Worm (Caenorhabditis elegans) whole organism, late embryonic: ENCODE data around the gene F41G4.8.

ENCODE experiments used
- C08G9.2 ChIP-seq: sonication (generic microtip); optimal IDR thresholded peaks from 2 replicates; lab custom pipeline; 2016; ENCODE audit warnings: mild to moderate bottlenecking, missing genetic modification characterization, moderate library complexity, missing compliant biosample characterization
- F13H6.1 ChIP-seq: sonication (generic microtip); optimal IDR thresholded peaks from 2 replicates; lab custom pipeline; 2016; ENCODE audit warnings: missing genetic modification characterization, missing compliant biosample characterization
- K02D7.2 ChIP-seq: sonication (generic microtip); optimal IDR thresholded peaks from 2 replicates; lab custom pipeline; 2017; ENCODE audit warnings: mild to moderate bottlenecking, missing genetic modification characterization, missing compliant biosample characterization
- T23F11.4 ChIP-seq: fragments of 200-800 bp; sonication (Bioruptor generic); optimal IDR thresholded peaks from 2 replicates; lab custom pipeline; 2018; ENCODE audit warnings: mild to moderate bottlenecking, missing genetic modification characterization, missing compliant biosample characterization
- Y22D7AL.16 ChIP-seq: sonication (generic microtip); optimal IDR thresholded peaks from 2 replicates; lab custom pipeline; 2016; ENCODE audit warnings: missing genetic modification characterization, missing compliant biosample characterization
- ceh-18 ChIP-seq: sonication (generic microtip); optimal IDR thresholded peaks from 2 replicates; lab custom pipeline; 2016; ENCODE audit warnings: missing genetic modification characterization, missing compliant biosample characterization
- ceh-2 ChIP-seq: sonication (generic microtip); optimal IDR thresholded peaks from 2 replicates; lab custom pipeline; 2016; ENCODE audit warnings: missing genotype, missing genetic modification characterization, missing compliant biosample characterization
- ceh-22 ChIP-seq: sonication (generic microtip); optimal IDR thresholded peaks from 2 replicates; lab custom pipeline; 2017; ENCODE audit warnings: missing biosample characterization, missing genetic modification characterization
- ceh-24 ChIP-seq: sonication (generic microtip); optimal IDR thresholded peaks from 2 replicates; lab custom pipeline; 2016; ENCODE audit warnings: mild to moderate bottlenecking, missing genetic modification characterization, missing compliant biosample characterization
- ceh-30 ChIP-seq: fragments of 150-350 bp; optimal IDR thresholded peaks from 2 replicates; lab custom pipeline; 2014; ENCODE audit warnings: missing biosample characterization, missing genetic modification characterization
- ceh-31 ChIP-seq: sonication (generic microtip); optimal IDR thresholded peaks from 2 replicates; lab custom pipeline; 2016; ENCODE audit warnings: missing genetic modification characterization, missing compliant biosample characterization
- dmd-4 ChIP-seq: sonication (generic microtip); optimal IDR thresholded peaks from 2 replicates; lab custom pipeline; 2016; ENCODE audit warnings: borderline replicate concordance, missing genetic modification characterization, missing compliant biosample characterization
- ets-4 ChIP-seq: sonication (generic microtip); optimal IDR thresholded peaks from 2 replicates; lab custom pipeline; 2016; ENCODE audit warnings: missing genetic modification characterization, missing compliant biosample characterization
- eyg-1 ChIP-seq: sonication (generic microtip); optimal IDR thresholded peaks from 2 replicates; lab custom pipeline; 2016; ENCODE audit warnings: missing genotype, missing genetic modification characterization, missing compliant biosample characterization
- fkh-10 ChIP-seq: fragments of 150-350 bp; optimal IDR thresholded peaks from 2 replicates; lab custom pipeline; 2014; ENCODE audit warnings: missing biosample characterization, missing genetic modification reagents, missing genetic modification characterization
- fkh-6 ChIP-seq: sonication (generic microtip); optimal IDR thresholded peaks from 2 replicates; lab custom pipeline; 2016; ENCODE audit warnings: missing genetic modification characterization, missing compliant biosample characterization
- gmeb-2 ChIP-seq: sonication (generic microtip); optimal IDR thresholded peaks from 2 replicates; lab custom pipeline; 2016; ENCODE audit warnings: missing genetic modification characterization, inconsistent platforms, missing compliant biosample characterization
- hlh-13 ChIP-seq: fragments of 200-800 bp; sonication (Bioruptor generic); optimal IDR thresholded peaks from 2 replicates; lab custom pipeline; 2018; ENCODE audit warnings: mild to moderate bottlenecking, missing genetic modification characterization, missing compliant biosample characterization
- hlh-15 ChIP-seq: sonication (generic microtip); optimal IDR thresholded peaks from 2 replicates; lab custom pipeline; 2016; ENCODE audit warnings: missing genetic modification characterization, missing compliant biosample characterization
- hlh-30 ChIP-seq: sonication (generic microtip); optimal IDR thresholded peaks from 2 replicates; lab custom pipeline; 2017; ENCODE audit warnings: antibody characterized with exemption, missing genetic modification characterization, missing compliant biosample characterization; ENCODE audit not compliant: insufficient read depth
- hlh-6 ChIP-seq: sonication (generic microtip); optimal IDR thresholded peaks from 2 replicates; lab custom pipeline; 2016; ENCODE audit warnings: missing genotype, missing genetic modification characterization, missing compliant biosample characterization
- lim-6 ChIP-seq: sonication (generic microtip); optimal IDR thresholded peaks from 2 replicates; lab custom pipeline; 2016; ENCODE audit warnings: missing genetic modification characterization, missing compliant biosample characterization
- lin-11 ChIP-seq: fragments of 200-800 bp; sonication (Bioruptor generic); optimal IDR thresholded peaks from 2 replicates; lab custom pipeline; 2018; ENCODE audit warnings: mild to moderate bottlenecking, missing genetic modification characterization, missing compliant biosample characterization
- madf-2 ChIP-seq: sonication (generic microtip); optimal IDR thresholded peaks from 2 replicates; lab custom pipeline; 2017; ENCODE audit warnings: missing genetic modification characterization, missing compliant biosample characterization
- nfya-1 ChIP-seq: sonication (generic microtip); optimal IDR thresholded peaks from 2 replicates; lab custom pipeline; 2017; ENCODE audit warnings: missing genetic modification characterization, mild to moderate bottlenecking, missing compliant biosample characterization, antibody characterized with exemption, moderate library complexity
- nhr-11 ChIP-seq: fragments of 150-350 bp; optimal IDR thresholded peaks from 2 replicates; lab custom pipeline; 2014; ENCODE audit warnings: missing biosample characterization, missing genetic modification characterization
- nhr-232 ChIP-seq: sonication (generic microtip); optimal IDR thresholded peaks from 2 replicates; lab custom pipeline; 2016; ENCODE audit warnings: missing genetic modification characterization, missing compliant biosample characterization
- pag-3 ChIP-seq: sonication (generic microtip); optimal IDR thresholded peaks from 2 replicates; lab custom pipeline; 2016; ENCODE audit warnings: missing compliant biosample characterization, missing genetic modification characterization, borderline replicate concordance
- pha-4 ChIP-seq: fragments of 150-350 bp; optimal IDR thresholded peaks from 2 replicates; lab custom pipeline; 2018; ENCODE audit warnings: missing biosample characterization, missing genetic modification reagents, missing genetic modification characterization
- pqm-1 ChIP-seq: sonication (generic microtip); optimal IDR thresholded peaks from 2 replicates; lab custom pipeline; 2016; ENCODE audit warnings: missing genetic modification characterization, missing compliant biosample characterization
- ref-2 ChIP-seq: sonication (generic microtip); optimal IDR thresholded peaks from 2 replicates; lab custom pipeline; 2016; ENCODE audit warnings: missing genetic modification characterization, missing compliant biosample characterization
- rnt-1 ChIP-seq: sonication (generic microtip); optimal IDR thresholded peaks from 2 replicates; lab custom pipeline; 2016; ENCODE audit warnings: missing genetic modification characterization, missing compliant biosample characterization
- sdc-2 ChIP-seq: sonication (generic microtip); optimal IDR thresholded peaks from 2 replicates; lab custom pipeline; 2016; ENCODE audit warnings: missing genotype, missing genetic modification characterization, missing compliant biosample characterization
- syd-9 ChIP-seq: sonication (generic microtip); optimal IDR thresholded peaks from 2 replicates; lab custom pipeline; 2016; ENCODE audit warnings: mild to moderate bottlenecking, missing genetic modification characterization, moderate library complexity, missing compliant biosample characterization
- tbx-2 ChIP-seq: sonication (generic microtip); optimal IDR thresholded peaks from 2 replicates; lab custom pipeline; 2016; ENCODE audit warnings: missing genetic modification characterization, missing compliant biosample characterization
- tbx-7 ChIP-seq: sonication (generic microtip); optimal IDR thresholded peaks from 2 replicates; lab custom pipeline; 2016; ENCODE audit warnings: missing genotype, missing genetic modification characterization, missing compliant biosample characterization
- ttx-3 ChIP-seq: sonication (generic microtip); optimal IDR thresholded peaks from 2 replicates; lab custom pipeline; 2016; ENCODE audit warnings: missing genetic modification reagents, missing genetic modification characterization, missing compliant biosample characterization
- unc-3 ChIP-seq, 2 experiments: fragments of 200-800 bp in 1 of 2; sonication (Bioruptor generic) in 1 of 2; sonication (generic microtip) in 1 of 2; conservative IDR thresholded peaks in 1 of 2; optimal IDR thresholded peaks in 1 of 2; 2 replicates each; pipeline versions ENCODE4 v1.3.6 to Lab custom; 2016 to 2022; ENCODE audit warnings: missing compliant biosample characterization in 2 of 2, missing genetic modification characterization in 2 of 2, missing genetic modification reagents in 1 of 2
- unc-55 ChIP-seq: sonication (generic microtip); optimal IDR thresholded peaks from 2 replicates; lab custom pipeline; 2017; ENCODE audit warnings: missing biosample characterization, missing genetic modification reagents, missing genetic modification characterization
- unc-86 ChIP-seq: sonication (generic microtip); optimal IDR thresholded peaks from 2 replicates; lab custom pipeline; 2016; ENCODE audit warnings: missing genetic modification characterization, missing compliant biosample characterization
- ztf-16 ChIP-seq: sonication (generic microtip); optimal IDR thresholded peaks from 2 replicates; lab custom pipeline; 2017; ENCODE audit warnings: missing genetic modification characterization, missing compliant biosample characterization

The F41G4.8 gene

DNA sequence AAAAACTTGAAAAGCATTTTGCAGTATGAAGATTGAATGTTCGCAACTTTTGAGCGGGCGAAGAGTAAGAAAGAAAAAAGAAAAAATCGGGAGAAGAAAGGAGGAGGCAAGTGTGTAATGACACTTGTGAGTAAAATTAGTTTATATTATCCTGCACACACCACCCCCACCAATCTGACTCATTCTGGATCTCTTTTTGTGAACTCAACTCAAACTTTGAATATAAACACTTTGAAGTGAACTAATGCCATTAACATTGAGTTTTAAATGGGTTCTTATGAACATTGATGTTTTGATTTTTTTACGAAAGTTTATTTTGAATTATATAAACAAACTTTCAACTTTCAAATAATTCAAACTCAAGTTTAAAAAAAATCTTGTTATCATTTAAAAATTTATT lies at the start of gene F41G4.8:
Gene F41G4.8 (minus strand): TSS at position 101 of the 400 bp plus-strand sequence.
- TF ChIP-seq unc-86 (tag; lab: Kevin White, UChicago) (no peak), syd-9 (tag; lab: Kevin White, UChicago) (no peak), hlh-13 (GFP tag; lab: Kevin White, UChicago) (no peak), ztf-16 (no peak), C08G9.2 (no peak), K02D7.2 (tag; lab: Kevin White, UChicago) (no peak), ceh-18 (no peak), fkh-10 (no peak), ets-4 (tag; lab: Kevin White, UChicago) (no peak), ceh-24 (tag; lab: Kevin White, UChicago) (no peak), sdc-2 (no peak), nhr-11 (no peak), gmeb-2 (tag; lab: Kevin White, UChicago) (no peak)
- TF ChIP-seq, all 69 proteins: peak for 0

DNA sequence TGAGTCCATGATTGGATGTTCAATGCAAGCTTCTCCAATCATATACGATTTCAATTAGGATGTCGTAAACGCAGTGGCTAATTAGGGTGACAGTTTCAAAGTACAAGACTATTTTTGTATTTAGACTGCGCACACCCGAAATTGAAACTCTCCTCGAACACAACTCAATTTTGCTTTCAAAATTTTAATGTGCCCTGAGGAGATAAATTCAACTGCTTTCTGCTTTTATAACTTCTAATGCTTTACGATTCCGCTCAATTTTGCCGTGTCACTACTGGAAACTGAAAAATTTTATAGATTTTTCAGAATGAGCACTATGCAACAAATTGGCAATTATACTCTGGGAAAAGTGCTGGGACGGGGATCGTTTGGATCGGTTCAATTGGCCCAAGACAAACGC lies 49.8 kb upstream of the F41G4.8 start, which contains the start of gene F39F10.2:
Gene F39F10.2 (plus strand): TSS at position 301 of the 400 bp plus-strand sequence.
- no peak for TF ChIP-seq ceh-2 (tag; lab: Kevin White, UChicago)
- TF ChIP-seq fkh-6: no peak
- TF ChIP-seq C08G9.2: no peak
- TF ChIP-seq ceh-22: no peak
- no peak for TF ChIP-seq nfya-1 (tag; lab: Kevin White, UChicago)
- TF ChIP-seq tbx-2 (tag; lab: Kevin White, UChicago): no peak
- TF ChIP-seq pha-4 (tag; lab: Kevin White, UChicago): no peak
- no peak for TF ChIP-seq Y22D7AL.16 (tag; lab: Kevin White, UChicago)
- no peak for TF ChIP-seq lim-6 (tag; lab: Kevin White, UChicago)
- no peak for TF ChIP-seq ceh-30 (tag; lab: Kevin White, UChicago)
- TF ChIP-seq ref-2 (tag; lab: Kevin White, UChicago): no peak
- no peak for TF ChIP-seq F13H6.1 (tag; lab: Kevin White, UChicago)
- no peak for TF ChIP-seq K02D7.2 (tag; lab: Kevin White, UChicago)
- no peak for TF ChIP-seq ttx-3 (tag; lab: Kevin White, UChicago)
- no peak for TF ChIP-seq ceh-31 (tag; lab: Kevin White, UChicago)
- TF ChIP-seq lin-11 (tag; lab: Kevin White, UChicago): no peak
- TF ChIP-seq dmd-4 (tag; lab: Kevin White, UChicago): no peak

DNA sequence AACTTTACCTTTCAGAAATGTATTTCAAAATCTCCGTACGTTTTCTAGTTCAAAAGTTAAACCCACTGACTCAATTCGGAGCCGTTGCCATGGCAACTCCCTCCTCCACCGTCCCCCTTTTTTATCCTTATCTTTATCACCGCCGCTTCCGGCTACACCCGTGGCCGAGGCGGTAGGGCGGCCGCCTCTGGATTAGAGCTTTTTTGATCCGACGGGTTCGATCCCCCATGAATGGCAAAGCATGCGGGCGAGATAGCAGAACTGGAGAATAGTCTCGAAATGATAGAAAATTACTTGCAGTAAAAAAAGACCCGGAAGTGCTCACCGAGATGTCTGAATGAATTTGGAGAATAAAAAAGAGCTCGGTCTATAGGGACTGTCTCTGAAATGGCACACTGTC lies 48.9 kb upstream of the F41G4.8 start:
- TF ChIP-seq ceh-22: no peak
- TF ChIP-seq hlh-6: no peak
- TF ChIP-seq K02D7.2 (tag; lab: Kevin White, UChicago): no peak
- TF ChIP-seq tbx-7 (tag; lab: Kevin White, UChicago): no peak
- no peak for TF ChIP-seq nhr-232 (tag; lab: Kevin White, UChicago)
- TF ChIP-seq hlh-30: no peak
- no peak for TF ChIP-seq hlh-15 (tag; lab: Kevin White, UChicago)
- no peak for TF ChIP-seq ref-2 (tag; lab: Kevin White, UChicago)
- TF ChIP-seq gmeb-2 (tag; lab: Kevin White, UChicago): no peak
- no peak for TF ChIP-seq nhr-11
- no peak for TF ChIP-seq T23F11.4 (GFP tag; lab: Kevin White, UChicago)
- no peak for TF ChIP-seq unc-3 (GFP tag; conservative IDR thresholded peaks at IDR 0.05; lab: Robert Waterston, UW)
- no peak for TF ChIP-seq unc-3 (tag; optimal IDR thresholded peaks at IDR 0.05; lab: Kevin White, UChicago)
- TF ChIP-seq unc-55 (GFP tag; lab: Kevin White, UChicago): no peak

DNA sequence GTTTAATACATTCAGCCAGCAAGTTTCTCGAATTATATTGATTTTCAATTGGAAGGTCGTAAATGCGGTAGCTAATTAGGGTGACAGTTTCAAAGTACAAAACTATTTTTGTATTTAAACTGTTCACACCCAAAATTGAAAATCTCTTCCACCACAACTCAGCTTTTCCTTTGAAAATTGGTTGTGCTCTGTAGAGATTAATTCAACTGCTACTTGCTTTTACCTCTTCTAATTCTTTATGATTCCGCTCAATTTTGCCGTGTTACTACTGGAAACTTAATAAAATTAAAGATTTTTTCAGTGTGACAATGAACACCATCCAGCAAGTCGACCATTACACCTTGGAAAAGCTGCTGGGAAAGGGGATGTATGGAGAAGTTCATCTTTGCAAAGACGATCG lies 46.9 kb upstream of the F41G4.8 start, which contains the start of gene F39F10.3:
Gene F39F10.3 (plus strand): TSS at position 301 of the 400 bp plus-strand sequence.
- TF ChIP-seq pqm-1 (tag; lab: Kevin White, UChicago): no peak
- no peak for TF ChIP-seq pag-3
- no peak for TF ChIP-seq F13H6.1 (tag; lab: Kevin White, UChicago)
- no peak for TF ChIP-seq eyg-1 (tag; lab: Kevin White, UChicago)
- no peak for TF ChIP-seq rnt-1 (tag; lab: Kevin White, UChicago)
- no peak for TF ChIP-seq hlh-13 (GFP tag; lab: Kevin White, UChicago)
- no peak for TF ChIP-seq fkh-6
- no peak for TF ChIP-seq madf-2 (tag; lab: Kevin White, UChicago)
- no peak for TF ChIP-seq ceh-31 (tag; lab: Kevin White, UChicago)
- no peak for TF ChIP-seq hlh-30
- no peak for TF ChIP-seq ets-4 (tag; lab: Kevin White, UChicago)
- no peak for TF ChIP-seq sdc-2
- TF ChIP-seq tbx-7 (tag; lab: Kevin White, UChicago): no peak
- no peak for TF ChIP-seq T23F11.4 (GFP tag; lab: Kevin White, UChicago)
- TF ChIP-seq, all 69 proteins: peak for 0
